Fruit fly (Drosophila melanogaster): ENCODE results near the gene CG45065.

DNA sequence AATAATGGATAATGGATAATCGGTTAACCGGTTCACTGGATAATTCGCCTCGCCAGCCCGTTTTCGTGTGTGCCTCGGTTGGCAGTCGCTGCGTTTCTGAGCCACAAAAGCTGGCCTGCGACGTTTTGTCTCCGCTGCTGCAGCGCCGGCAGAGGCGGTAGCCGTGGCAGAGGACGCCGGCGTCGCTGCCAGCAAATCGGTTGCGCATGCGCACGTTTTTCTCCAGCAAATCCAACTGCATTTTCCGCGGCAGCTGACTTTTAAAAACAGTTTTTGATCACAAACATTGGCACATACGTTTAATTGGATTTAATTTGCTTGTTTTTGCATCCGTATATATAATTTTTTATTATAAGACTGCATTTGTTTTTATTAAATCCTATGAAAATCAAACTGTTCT is 14.4 kb upstream of the CG45065 start, which contains the start of gene CG9514:
- no peak for TF ChIP-seq CG8478 (optimal IDR thresholded peaks at IDR 0.05)
- no peak for TF ChIP-seq CTCF (optimal IDR thresholded peaks at IDR 0.05)

Measured in S2 (cell line).